Fruit fly (Drosophila melanogaster) whole organism, embryonic: ENCODE measurements around the gene CG1309.

Experiments
- Aef1 ChIP-seq: fragments of 200-800 bp; sonication (Bioruptor generic); IDR thresholded peaks from 3 replicates; pipeline ENCODE4 v1.3.6; 2022; ENCODE audit warnings: missing biosample characterization, missing genetic modification characterization
- Antp ChIP-seq: fragments of 200-800 bp; sonication (Bioruptor generic); optimal IDR thresholded peaks from 3 replicates; lab custom pipeline; 2016; ENCODE audit warnings: missing biosample characterization, missing genetic modification characterization
- CG10209 ChIP-seq: fragments of 200-800 bp; sonication (Bioruptor generic); optimal IDR thresholded peaks from 3 replicates; lab custom pipeline; 2017; ENCODE audit warnings: missing biosample characterization, mild to moderate bottlenecking, missing genetic modification characterization, missing genetic modification reagents
- CG10366 ChIP-seq: fragments of 200-800 bp; sonication (Bioruptor generic); IDR thresholded peaks from 2 replicates; pipeline ENCODE4 v1.3.6; 2022; ENCODE audit warnings: missing biosample characterization, missing genetic modification characterization
- CG10565 ChIP-seq: fragments of 200-800 bp; sonication (Bioruptor generic); optimal IDR thresholded peaks from 3 replicates; lab custom pipeline; 2016; ENCODE audit warnings: missing biosample characterization, mild to moderate bottlenecking, missing genetic modification characterization
- CG11560 ChIP-seq: fragments of 200-800 bp; sonication (Bioruptor generic); IDR thresholded peaks from 3 replicates; pipeline ENCODE4 v1.3.6; 2022; ENCODE audit warnings: missing biosample characterization, missing genetic modification characterization
- CG12391 ChIP-seq: fragments of 200-800 bp; sonication (Bioruptor generic); optimal IDR thresholded peaks from 3 replicates; lab custom pipeline; 2018; ENCODE audit warnings: missing biosample characterization, mild to moderate bottlenecking, missing genetic modification characterization, moderate library complexity
- CG12769 ChIP-seq: fragments of 200-800 bp; sonication (Bioruptor generic); optimal IDR thresholded peaks from 2 replicates; lab custom pipeline; 2019; ENCODE audit warnings: missing biosample characterization, mild to moderate bottlenecking, missing genetic modification characterization, moderate library complexity
- CG14667 ChIP-seq: fragments of 200-800 bp; sonication (Bioruptor generic); IDR thresholded peaks from 2 replicates; pipeline ENCODE4 v1.3.6; 2022; ENCODE audit warnings: missing biosample characterization, missing genetic modification characterization
- CG14965 ChIP-seq: fragments of 200-800 bp; sonication (Bioruptor generic); optimal IDR thresholded peaks from 2 replicates; lab custom pipeline; 2016; ENCODE audit warnings: missing biosample characterization, missing genetic modification characterization, borderline replicate concordance
- CG17328 ChIP-seq: fragments of 200-800 bp; sonication (Bioruptor generic); IDR thresholded peaks from 2 replicates; pipeline ENCODE4 v1.3.6; 2022; ENCODE audit warnings: missing biosample characterization, missing genetic modification characterization
- CG17612 ChIP-seq: fragments of 200-800 bp; sonication (Bioruptor generic); IDR thresholded peaks from 2 replicates; pipeline ENCODE4 v1.3.6; 2022; ENCODE audit warnings: missing biosample characterization, missing genetic modification characterization
- CG18599 ChIP-seq: fragments of 200-800 bp; sonication (Bioruptor generic); optimal IDR thresholded peaks from 3 replicates; lab custom pipeline; 2017; ENCODE audit warnings: missing biosample characterization, missing genetic modification characterization, mild to moderate bottlenecking, moderate library complexity, missing genetic modification reagents
- CG2889 ChIP-seq: fragments of 200-800 bp; sonication (Bioruptor generic); IDR thresholded peaks from 3 replicates; pipeline ENCODE4 v1.3.6; 2022; ENCODE audit warnings: missing biosample characterization, missing genetic modification characterization
- CG30431 ChIP-seq: fragments of 200-800 bp; sonication (Bioruptor generic); optimal IDR thresholded peaks from 2 replicates; lab custom pipeline; 2017; ENCODE audit warnings: missing biosample characterization, missing genetic modification characterization
- CG33557 ChIP-seq: fragments of 200-800 bp; sonication (Bioruptor generic); optimal IDR thresholded peaks from 2 replicates; lab custom pipeline; 2019; ENCODE audit warnings: missing biosample characterization, mild to moderate bottlenecking, missing genetic modification characterization, moderate library complexity
- CG34422 ChIP-seq: fragments of 200-800 bp; sonication (Bioruptor generic); IDR thresholded peaks from 3 replicates; pipeline ENCODE4 v1.3.6; 2022; ENCODE audit warnings: missing biosample characterization, missing genetic modification characterization
- CG3838 ChIP-seq: fragments of 200-800 bp; sonication (Bioruptor generic); optimal IDR thresholded peaks from 3 replicates; lab custom pipeline; 2016; ENCODE audit warnings: missing biosample characterization, missing genetic modification characterization
- CG3847 ChIP-seq: fragments of 200-800 bp; sonication (Bioruptor generic); IDR thresholded peaks from 2 replicates; pipeline ENCODE4 v1.3.6; 2022; ENCODE audit warnings: missing biosample characterization, missing genetic modification characterization
- CG5953 ChIP-seq: fragments of 200-800 bp; sonication (Bioruptor generic); IDR thresholded peaks from 2 replicates; pipeline ENCODE4 v1.3.6; 2022; ENCODE audit warnings: missing biosample characterization, missing genetic modification characterization
- CG6813 ChIP-seq: fragments of 200-800 bp; sonication (Bioruptor generic); optimal IDR thresholded peaks from 2 replicates; lab custom pipeline; 2017; ENCODE audit warnings: missing biosample characterization, missing genetic modification characterization, mild to moderate bottlenecking, moderate library complexity, missing genetic modification reagents
- CG9876 ChIP-seq: fragments of 200-800 bp; sonication (Bioruptor generic); optimal IDR thresholded peaks from 2 replicates; lab custom pipeline; 2016; ENCODE audit warnings: missing biosample characterization, missing genetic modification characterization
- Camta ChIP-seq: fragments of 200-800 bp; sonication (Bioruptor generic); optimal IDR thresholded peaks from 2 replicates; lab custom pipeline; 2016; ENCODE audit warnings: missing biosample characterization, missing genetic modification characterization
- Dfd ChIP-seq, 2 experiments: fragments of >200 bp; optimal IDR thresholded peaks; 2 replicates each; lab custom pipeline; 2017; ENCODE audit warnings: missing biosample characterization in 2 of 2, missing genetic modification characterization in 2 of 2
- Fer1 ChIP-seq: fragments of 200-800 bp; sonication (Bioruptor generic); optimal IDR thresholded peaks from 2 replicates; lab custom pipeline; 2017; ENCODE audit warnings: missing biosample characterization, mild to moderate bottlenecking, missing genetic modification characterization
- HHEX ChIP-seq: fragments of 200-800 bp; sonication (Bioruptor generic); optimal IDR thresholded peaks from 3 replicates; lab custom pipeline; 2017; ENCODE audit warnings: missing biosample characterization, mild to moderate bottlenecking, missing genetic modification characterization, missing genetic modification reagents
- Meics ChIP-seq: fragments of 200-800 bp; sonication (Bioruptor generic); optimal IDR thresholded peaks from 2 replicates; lab custom pipeline; 2017; ENCODE audit warnings: missing biosample characterization, mild to moderate bottlenecking, missing genetic modification characterization
- Pdp1 ChIP-seq, 2 experiments: fragments of 200-800 bp; sonication (Bioruptor generic); optimal IDR thresholded peaks; 3 replicates each; lab custom pipeline; 2016; ENCODE audit warnings: missing biosample characterization in 2 of 2, missing genetic modification characterization in 2 of 2, mild to moderate bottlenecking in 1 of 2, moderate library complexity in 1 of 2
- Ptx1 ChIP-seq: fragments of 200-800 bp; sonication (Bioruptor generic); IDR thresholded peaks from 2 replicates; pipeline ENCODE4 v1.3.6; 2022; ENCODE audit warnings: missing biosample characterization, missing genetic modification characterization
- Sin3A ChIP-seq: fragments of >200 bp; optimal IDR thresholded peaks from 2 replicates; lab custom pipeline; 2018
- Six4 ChIP-seq: fragments of 200-800 bp; sonication (Bioruptor generic); optimal IDR thresholded peaks from 2 replicates; lab custom pipeline; 2016; ENCODE audit warnings: missing biosample characterization, missing genetic modification characterization
- Taf1 ChIP-seq: fragments of 200-800 bp; sonication (Bioruptor generic); IDR thresholded peaks from 2 replicates; pipeline ENCODE4 v1.3.6; 2022; ENCODE audit warnings: missing biosample characterization, missing genetic modification characterization
- Usf ChIP-seq: fragments of 200-800 bp; sonication (Bioruptor generic); optimal IDR thresholded peaks from 2 replicates; lab custom pipeline; 2017; ENCODE audit warnings: missing genotype, missing biosample characterization, missing genetic modification characterization
- caup ChIP-seq: fragments of 200-800 bp; sonication (Bioruptor generic); optimal IDR thresholded peaks from 3 replicates; lab custom pipeline; 2017; ENCODE audit warnings: missing biosample characterization, mild to moderate bottlenecking, missing genetic modification characterization, moderate library complexity; ENCODE audit not compliant: severe bottlenecking
- chif ChIP-seq, 2 experiments: fragments of 200-800 bp; sonication (Bioruptor generic); optimal IDR thresholded peaks; 3 replicates each; lab custom pipeline; 2016; ENCODE audit warnings: missing biosample characterization in 2 of 2, missing genetic modification characterization in 2 of 2
- dysf ChIP-seq: fragments of 200-800 bp; sonication (Bioruptor generic); IDR thresholded peaks from 3 replicates; pipeline ENCODE4 v1.3.6; 2022; ENCODE audit warnings: missing biosample characterization, missing genetic modification characterization
- emc ChIP-seq: fragments of 200-800 bp; sonication (Bioruptor generic); optimal IDR thresholded peaks from 2 replicates; lab custom pipeline; 2016; ENCODE audit warnings: missing biosample characterization, missing genetic modification characterization
- gsb ChIP-seq: fragments of 200-800 bp; sonication (Bioruptor generic); IDR thresholded peaks from 2 replicates; pipeline ENCODE4 v1.3.6; 2022; ENCODE audit warnings: missing biosample characterization, missing genetic modification characterization
- hbn ChIP-seq: fragments of 200-800 bp; sonication (Bioruptor generic); IDR thresholded peaks from 2 replicates; pipeline ENCODE4 v1.3.6; 2022; ENCODE audit warnings: missing biosample characterization, missing genetic modification characterization; ENCODE audit not compliant: partially characterized antibody
- jumu ChIP-seq: fragments of 200-800 bp; sonication (Bioruptor generic); optimal IDR thresholded peaks from 3 replicates; lab custom pipeline; 2016; ENCODE audit warnings: missing biosample characterization, missing genetic modification characterization
- oc ChIP-seq: fragments of 200-800 bp; sonication (Bioruptor generic); optimal IDR thresholded peaks from 2 replicates; lab custom pipeline; 2018; ENCODE audit warnings: missing biosample characterization, mild to moderate bottlenecking, missing genetic modification characterization, moderate library complexity
- pnt ChIP-seq: fragments of 200-800 bp; sonication (Bioruptor generic); optimal IDR thresholded peaks from 3 replicates; lab custom pipeline; 2016; ENCODE audit warnings: missing biosample characterization, missing genetic modification characterization
- pzg ChIP-seq: fragments of 200-800 bp; sonication (Bioruptor generic); optimal IDR thresholded peaks from 3 replicates; lab custom pipeline; 2018; ENCODE audit warnings: missing biosample characterization, mild to moderate bottlenecking, missing genetic modification characterization, moderate library complexity
- run ChIP-seq: fragments of 200-800 bp; sonication (Bioruptor generic); optimal IDR thresholded peaks from 3 replicates; lab custom pipeline; 2018; ENCODE audit warnings: missing biosample characterization, mild to moderate bottlenecking, missing genetic modification characterization
- scrt ChIP-seq: fragments of 200-800 bp; sonication (Bioruptor generic); optimal IDR thresholded peaks from 2 replicates; lab custom pipeline; 2018; ENCODE audit warnings: missing biosample characterization, mild to moderate bottlenecking, missing genetic modification characterization, moderate library complexity
- so ChIP-seq: fragments of 200-800 bp; sonication (Bioruptor generic); IDR thresholded peaks from 3 replicates; pipeline ENCODE4 v1.3.6; 2022; ENCODE audit warnings: missing biosample characterization, missing genetic modification characterization
- sug ChIP-seq: fragments of 200-800 bp; optimal IDR thresholded peaks from 2 replicates; lab custom pipeline; 2019; ENCODE audit warnings: missing biosample characterization, mild to moderate bottlenecking, missing genetic modification characterization, moderate library complexity
- tio ChIP-seq: fragments of 200-800 bp; sonication (Bioruptor generic); optimal IDR thresholded peaks from 2 replicates; lab custom pipeline; 2017; ENCODE audit warnings: missing biosample characterization, missing genetic modification characterization, inconsistent platforms
- toy ChIP-seq: fragments of 200-800 bp; sonication (Bioruptor generic); IDR thresholded peaks from 2 replicates; pipeline ENCODE4 v1.3.6; 2022; ENCODE audit warnings: missing biosample characterization, missing genetic modification characterization
- tup ChIP-seq: fragments of 200-800 bp; sonication (Bioruptor generic); optimal IDR thresholded peaks from 2 replicates; lab custom pipeline; 2016; ENCODE audit warnings: missing biosample characterization, mild to moderate bottlenecking, missing genetic modification characterization, moderate library complexity
- twi ChIP-seq: fragments of 200-800 bp; optimal IDR thresholded peaks from 2 replicates; lab custom pipeline; 2019; ENCODE audit warnings: missing biosample characterization, mild to moderate bottlenecking, missing genetic modification characterization, moderate library complexity
- wor ChIP-seq: fragments of 200-800 bp; sonication (Bioruptor generic); IDR thresholded peaks from 2 replicates; pipeline ENCODE4 v1.3.6; 2022; ENCODE audit warnings: missing biosample characterization, missing genetic modification characterization

CG1309 gene

dm6 chr3L:4288591-4289056 is 29.4 kb downstream of the CG1309 start, which contains the start of gene Hexo1 (continued):
- no peak for TF ChIP-seq CG2889
- TF ChIP-seq Fer1 (GFP tag; lab: Kevin White, UChicago): peak; percentile 40
- no peak for TF ChIP-seq CG6813 (GFP tag; lab: Kevin White, UChicago)
- TF ChIP-seq tup (GFP tag; lab: Kevin White, UChicago): no peak
- peak; percentile 27 for TF ChIP-seq CG12391
- TF ChIP-seq wor: no peak
- no peak for TF ChIP-seq CG9876 (GFP tag; lab: Kevin White, UChicago)
- no peak for TF ChIP-seq chif (GFP tag; optimal IDR thresholded peaks at IDR 0.05; lab: Kevin White, UChicago)
- no peak for TF ChIP-seq CG30431 (GFP tag; lab: Kevin White, UChicago)
- no peak for TF ChIP-seq CG33557 (GFP tag; lab: Kevin White, UChicago)
- TF ChIP-seq run: no peak
- no peak for TF ChIP-seq emc
- TF ChIP-seq Taf1 (GFP tag; lab: Robert Waterston, UW): no peak
- no peak for TF ChIP-seq CG10565 (GFP tag; lab: Kevin White, UChicago)
- no peak for TF ChIP-seq pzg (GFP tag; lab: Kevin White, UChicago)
- TF ChIP-seq Camta: no peak
- no peak for TF ChIP-seq CG14667
- no peak for TF ChIP-seq CG14965 (GFP tag; lab: Kevin White, UChicago)
- TF ChIP-seq Six4 (GFP tag; lab: Kevin White, UChicago): no peak
- no peak for TF ChIP-seq hbn (GFP tag; lab: Robert Waterston, UW)
- no peak for TF ChIP-seq CG17328
- TF ChIP-seq so (GFP tag; lab: Robert Waterston, UW): no peak
- TF ChIP-seq CG18599 (GFP tag; lab: Kevin White, UChicago): no peak
- TF ChIP-seq Aef1 (GFP tag; lab: Robert Waterston, UW): no peak
- TF ChIP-seq CG12769: peak; percentile 12
- no peak for TF ChIP-seq CG11560 (tag; lab: Robert Waterston, UW)
- no peak for TF ChIP-seq Sin3A (lab: Kevin White, UChicago)
- TF ChIP-seq tio (GFP tag; lab: Kevin White, UChicago): no peak
- no peak for TF ChIP-seq Dfd (GFP tag; optimal IDR thresholded peaks at IDR 0.05; lab: Kevin White, UChicago)
- TF ChIP-seq HHEX: no peak
- no peak for TF ChIP-seq oc (tag; lab: Kevin White, UChicago)
- TF ChIP-seq Antp (GFP tag; lab: Kevin White, UChicago): no peak
- no peak for TF ChIP-seq gsb
- TF ChIP-seq caup (GFP tag; lab: Kevin White, UChicago): peak; percentile 29
- no peak for TF ChIP-seq CG5953
- TF ChIP-seq Meics (GFP tag; lab: Kevin White, UChicago): peak; percentile 44
- TF ChIP-seq sug (tag; lab: Kevin White, UChicago): peak; percentile 80
- peak in 1 of 2 experiments; percentile 23 for TF ChIP-seq Pdp1 (GFP tag; optimal IDR thresholded peaks at IDR 0.05; lab: Kevin White, UChicago)
- TF ChIP-seq CG3838 (GFP tag; lab: Kevin White, UChicago): no peak
- TF ChIP-seq toy (GFP tag; lab: Robert Waterston, UW): no peak
- TF ChIP-seq CG34422 (GFP tag; lab: Robert Waterston, UW): no peak
- 0 out of 2 replicates have a peak, but pooled peaks have one; percentile 10 for TF ChIP-seq CG10366 (GFP tag; lab: Robert Waterston, UW)
- TF ChIP-seq CG3847 (GFP tag; lab: Robert Waterston, UW): no peak
- TF ChIP-seq Ptx1: no peak
- no peak for TF ChIP-seq twi (tag; lab: Kevin White, UChicago)
- peak; percentile 50; the same call in 2 of the 3 replicates for TF ChIP-seq dysf (GFP tag; lab: Robert Waterston, UW)
- TF ChIP-seq pnt (GFP tag; lab: Kevin White, UChicago): no peak
- TF ChIP-seq CG17612 (GFP tag; lab: Robert Waterston, UW): no peak
- TF ChIP-seq scrt: no peak
- TF ChIP-seq jumu (GFP tag; lab: Kevin White, UChicago): no peak
- TF ChIP-seq Usf (GFP tag; lab: Kevin White, UChicago): no peak
- TF ChIP-seq CG10209 (GFP tag; lab: Kevin White, UChicago): no peak
